Worm (Caenorhabditis elegans): Measurements from ENCODE around the gene ZC487.1.
A peak's percentile ranks its signal among the peaks of the same experiment; 100 is the strongest.
"Not testable (repeated sequence)": the region's sequence is repeated elsewhere in the genome, so short reads cannot be mapped to it uniquely, and the experiment has no call there.

Gene ZC487.1

DNA sequence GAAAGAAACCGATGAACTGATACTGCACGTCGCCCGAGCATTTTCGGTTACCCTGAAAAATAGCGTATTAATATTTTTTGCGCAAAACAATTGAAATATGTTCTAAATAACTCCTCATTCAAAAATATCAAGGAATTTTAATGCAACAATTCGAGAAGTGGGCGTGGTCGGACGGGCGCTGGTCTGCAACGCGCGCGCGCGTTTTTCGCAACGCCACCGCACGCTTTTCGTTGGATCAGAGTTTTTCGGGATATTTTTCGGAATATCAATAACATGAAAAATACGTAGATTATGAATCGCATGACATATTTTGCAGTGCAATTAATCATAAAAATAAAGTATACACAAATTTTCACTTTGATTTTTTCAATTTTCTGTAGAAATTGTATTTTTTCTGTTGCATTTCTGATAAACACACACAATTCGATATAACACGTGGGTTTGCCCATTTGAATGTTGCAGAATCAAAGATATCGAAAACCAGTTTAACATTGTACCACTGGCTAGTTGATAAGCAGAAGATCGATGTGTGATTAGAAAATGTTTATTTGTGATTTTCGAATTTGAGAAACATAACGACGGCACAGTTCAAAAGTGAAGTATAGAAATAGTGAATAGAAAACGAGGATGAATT lies 18.2 kb upstream of the ZC487.1 start, which contains the start of gene dlst-1 (continued):
- 0 out of 2 replicates have a peak, but pooled peaks have one; percentile 39 for TF ChIP-seq pha-4 (GFP tag; IDR thresholded peaks at IDR 0.05)
- no peak for TF ChIP-seq pha-4 (tag; optimal IDR thresholded peaks at IDR 0.05)
- TF ChIP-seq mxl-2 (GFP tag; conservative IDR thresholded peaks at IDR 0.05) = no peak
- TF ChIP-seq F49E8.2 (tag; optimal IDR thresholded peaks at IDR 0.05; ENCODE audit: borderline replicate concordance) = peak; percentile 1
- TF ChIP-seq mes-2 (tag; optimal IDR thresholded peaks at IDR 0.05; ENCODE audit: poor library complexity, severe bottlenecking) = peak; percentile 79
- peak; percentile 37 for TF ChIP-seq rbr-2 (tag; optimal IDR thresholded peaks at IDR 0.05)
- TF ChIP-seq jun-1 (tag; optimal IDR thresholded peaks at IDR 0.05) = no peak
- 0 out of 2 replicates have a peak, but pooled peaks have one; percentile 23 for TF ChIP-seq dmd-6 (GFP tag; IDR thresholded peaks at IDR 0.05)
- no peak for TF ChIP-seq nhr-77 (tag; optimal IDR thresholded peaks at IDR 0.05)
- TF ChIP-seq dmd-9 (GFP tag; IDR thresholded peaks at IDR 0.05) = no peak
- no peak for TF ChIP-seq T26A8.4 (GFP tag; IDR thresholded peaks at IDR 0.05)
- no peak for TF ChIP-seq lin-1 (GFP tag; IDR thresholded peaks at IDR 0.05)
- TF ChIP-seq Y48G9A.11 (GFP tag; IDR thresholded peaks at IDR 0.05) = peak; percentile 79
- peak; percentile 47 for TF ChIP-seq mep-1 (tag; optimal IDR thresholded peaks at IDR 0.05)
- peak; percentile 33 for TF ChIP-seq unc-130 (GFP tag; optimal IDR thresholded peaks at IDR 0.05)
- peak; percentile 35 for TF ChIP-seq duxl-1 (tag; optimal IDR thresholded peaks at IDR 0.05; ENCODE audit: poor library complexity)
- TF ChIP-seq nhr-111 (GFP tag; optimal IDR thresholded peaks at IDR 0.05) = no peak
- TF ChIP-seq lsy-2 (tag; optimal IDR thresholded peaks at IDR 0.05) = peak in 1 of 2 experiments; percentile 36
- peak; percentile 35 for TF ChIP-seq spr-1 (tag; optimal IDR thresholded peaks at IDR 0.05)
- peak; percentile 85 for TF ChIP-seq T20F7.1 (GFP tag; optimal IDR thresholded peaks at IDR 0.05)
- no peak for TF ChIP-seq madf-5 (GFP tag; IDR thresholded peaks at IDR 0.05)
- TF ChIP-seq ceh-44 (GFP tag; IDR thresholded peaks at IDR 0.05) = no peak
- TF ChIP-seq dve-1 (tag; optimal IDR thresholded peaks at IDR 0.05; ENCODE audit: insufficient read depth) = peak; percentile 45
- TF ChIP-seq hmg-1.1 (GFP tag; IDR thresholded peaks at IDR 0.05) = peak; percentile 50; the same call in 1 of the 2 replicates

DNA sequence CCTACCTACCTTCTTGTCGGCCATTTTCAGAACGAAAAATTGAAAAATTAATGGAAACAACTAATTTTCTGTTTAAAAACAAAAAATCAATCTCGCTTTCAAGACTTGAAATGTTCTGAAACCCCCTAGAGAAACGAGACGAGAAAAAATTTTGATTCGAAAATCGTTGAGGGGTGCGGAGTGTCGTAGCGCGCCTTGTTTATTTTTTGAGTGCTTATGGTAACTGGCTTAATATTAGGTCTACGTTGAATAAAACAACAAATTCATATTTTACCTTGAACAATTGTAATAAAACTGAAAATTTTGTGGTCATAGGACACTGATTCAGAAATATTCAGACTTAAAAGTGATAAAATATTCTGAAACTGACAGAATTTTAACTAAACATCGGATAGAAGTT lies 16.9 kb upstream of the ZC487.1 start, which contains the start of gene sna-1:
Gene sna-1 (minus strand): TSS at position 218 of the 400 bp plus-strand sequence.
- no peak for TF ChIP-seq zag-1 (tag; optimal IDR thresholded peaks at IDR 0.05)
- TF ChIP-seq T20F7.1 (GFP tag; optimal IDR thresholded peaks at IDR 0.05) = peak; percentile 92
- TF ChIP-seq Y48G9A.11 (GFP tag; IDR thresholded peaks at IDR 0.05) = peak; percentile 89
- no peak for TF ChIP-seq unc-62 (GFP tag; optimal IDR thresholded peaks at IDR 0.05 in 1 of 2)
- TF ChIP-seq unc-62 (tag; optimal IDR thresholded peaks at IDR 0.05) = no peak

DNA sequence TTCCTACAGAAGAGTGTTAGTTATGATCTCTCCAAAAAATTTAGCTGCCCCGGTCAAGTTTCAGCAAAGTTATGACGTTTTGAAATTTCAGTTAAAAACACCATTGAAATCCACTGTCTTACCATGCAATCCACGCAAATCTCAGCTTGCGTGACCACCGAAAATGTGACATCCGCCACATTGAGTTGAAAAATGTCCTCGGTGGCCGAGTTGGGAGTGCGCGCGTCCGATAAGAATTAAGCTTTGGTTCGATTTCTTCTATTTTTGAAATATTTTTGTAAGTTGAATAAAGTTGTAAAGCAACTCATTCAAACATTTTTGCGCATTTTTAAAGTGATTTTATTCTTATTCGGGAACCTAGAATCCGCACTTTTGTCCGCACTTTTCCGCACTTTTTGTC lies 16.3 kb upstream of the ZC487.1 start:
- peak; percentile 51 for TF ChIP-seq arid-1 (GFP tag; conservative IDR thresholded peaks at IDR 0.05)
- TF ChIP-seq pha-4 (GFP tag; IDR thresholded peaks at IDR 0.05) = 0 out of 2 replicates have a peak, but pooled peaks have one; percentile 15
- not testable (repeated sequence) for TF ChIP-seq pha-4 (tag; optimal IDR thresholded peaks at IDR 0.05)
- peak; percentile 72; the same call in 1 of the 2 replicates for TF ChIP-seq F26F4.8 (GFP tag; conservative IDR thresholded peaks at IDR 0.05)
- peak; percentile 48; the same call in 1 of the 2 replicates for TF ChIP-seq dmd-8 (GFP tag; IDR thresholded peaks at IDR 0.05)
- peak; percentile 89 for TF ChIP-seq Y48G9A.11 (GFP tag; IDR thresholded peaks at IDR 0.05)

DNA sequence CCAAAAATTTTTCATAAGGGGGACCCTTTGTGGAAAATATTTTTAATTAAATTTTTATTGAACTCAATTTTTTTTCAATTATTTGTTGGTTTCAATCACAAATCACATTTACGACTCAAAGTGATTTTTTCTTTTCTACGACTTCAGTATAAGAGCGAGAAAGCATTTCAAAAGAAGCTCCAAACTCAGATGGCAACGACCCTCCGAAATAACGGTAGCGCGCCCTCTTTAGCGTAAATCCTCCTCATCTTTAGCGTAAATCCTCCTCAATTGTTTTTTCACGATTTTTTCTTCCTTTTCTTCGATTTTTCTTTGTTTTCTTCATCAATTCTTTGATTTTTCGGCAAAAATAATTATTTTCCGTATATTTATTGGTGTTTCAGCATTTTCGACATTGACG lies 12.5 kb upstream of the ZC487.1 start:
- TF ChIP-seq Y48G9A.11 (GFP tag; IDR thresholded peaks at IDR 0.05) = peak; percentile 95

DNA sequence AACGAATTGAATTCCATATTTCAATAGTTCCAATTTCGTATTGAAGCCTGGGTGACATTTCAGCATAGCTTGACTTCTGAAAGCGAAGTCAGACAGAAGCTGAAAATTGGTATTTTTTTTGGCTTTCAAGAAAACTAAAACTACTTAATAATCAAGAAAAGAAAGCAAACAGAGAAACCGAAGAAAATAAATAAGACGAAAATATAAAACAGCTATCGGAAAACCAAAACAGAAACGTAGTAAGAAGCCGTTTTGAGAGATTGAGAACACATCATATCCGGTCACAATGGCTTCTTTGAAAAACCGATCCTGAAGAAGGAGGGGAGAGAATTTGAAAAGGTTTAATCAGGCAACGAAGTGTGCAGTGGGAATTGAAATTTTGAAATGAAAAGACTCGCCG lies 9.1 kb upstream of the ZC487.1 start, which contains the start of gene srg-30:
Gene srg-30 (minus strand): TSS at position 101 of the 400 bp plus-strand sequence.
- TF ChIP-seq unc-62 (GFP tag; optimal IDR thresholded peaks at IDR 0.05 in 1 of 2) (peak in 1 of 2 experiments; percentile 19), unc-62 (tag; optimal IDR thresholded peaks at IDR 0.05) (no peak), hif-1 (tag; optimal IDR thresholded peaks at IDR 0.05) (no peak), madf-5 (GFP tag; IDR thresholded peaks at IDR 0.05) (no peak), ceh-32 (tag; optimal IDR thresholded peaks at IDR 0.05; ENCODE audit: poor library complexity) (no peak), F10B5.3 (tag; optimal IDR thresholded peaks at IDR 0.05) (no peak), egl-27 (tag; optimal IDR thresholded peaks at IDR 0.05) (no peak)

All from whole organism, L4 larva.